Fruit fly (Drosophila melanogaster) whole organism, embryonic: ENCODE measurements around the gene parvin.

ENCODE experiments used
- CG11093 ChIP-seq: fragments of 200-800 bp; sonication (Bioruptor generic); IDR thresholded peaks from 3 replicates; pipeline ENCODE4 v1.3.6; 2022; ENCODE audit warnings: missing biosample characterization, missing genetic modification characterization
- CG11247 ChIP-seq: fragments of 200-800 bp; sonication (Bioruptor generic); IDR thresholded peaks from 2 replicates; pipeline ENCODE4 v1.3.6; 2022; ENCODE audit warnings: missing biosample characterization, missing genetic modification characterization
- CG14965 ChIP-seq: fragments of 200-800 bp; sonication (Bioruptor generic); optimal IDR thresholded peaks from 2 replicates; lab custom pipeline; 2016; ENCODE audit warnings: missing biosample characterization, missing genetic modification characterization, borderline replicate concordance
- CG15011 ChIP-seq: fragments of 200-800 bp; sonication (Bioruptor generic); optimal IDR thresholded peaks from 3 replicates; lab custom pipeline; 2018; ENCODE audit warnings: missing biosample characterization, mild to moderate bottlenecking, missing genetic modification characterization
- CG15073 ChIP-seq: fragments of 200-800 bp; sonication (Bioruptor generic); optimal IDR thresholded peaks from 2 replicates; lab custom pipeline; 2016; ENCODE audit warnings: missing biosample characterization, missing genetic modification characterization
- CG1602 ChIP-seq: fragments of 200-800 bp; sonication (Bioruptor generic); optimal IDR thresholded peaks from 3 replicates; lab custom pipeline; 2016; ENCODE audit warnings: missing biosample characterization, missing genetic modification characterization
- CG16863 ChIP-seq: fragments of 200-800 bp; sonication (Bioruptor generic); optimal IDR thresholded peaks from 3 replicates; lab custom pipeline; 2016; ENCODE audit warnings: missing biosample characterization, missing genetic modification characterization
- CG17186 ChIP-seq: fragments of 200-800 bp; sonication (Bioruptor generic); optimal IDR thresholded peaks from 3 replicates; lab custom pipeline; 2017; ENCODE audit warnings: missing biosample characterization, missing genetic modification reagents, missing genetic modification characterization
- CG17328 ChIP-seq: fragments of 200-800 bp; sonication (Bioruptor generic); IDR thresholded peaks from 2 replicates; pipeline ENCODE4 v1.3.6; 2022; ENCODE audit warnings: missing biosample characterization, missing genetic modification characterization
- CG17361 ChIP-seq: fragments of 200-800 bp; sonication (Bioruptor generic); IDR thresholded peaks from 3 replicates; pipeline ENCODE4 v1.3.6; 2022; ENCODE audit warnings: missing biosample characterization, missing genetic modification characterization
- CG17385 ChIP-seq: fragments of 200-800 bp; sonication (Bioruptor generic); optimal IDR thresholded peaks from 3 replicates; lab custom pipeline; 2018; ENCODE audit warnings: missing biosample characterization, mild to moderate bottlenecking, missing genetic modification characterization
- CG1832 ChIP-seq: fragments of 200-800 bp; sonication (Bioruptor generic); optimal IDR thresholded peaks from 2 replicates; lab custom pipeline; 2017; ENCODE audit warnings: missing biosample characterization, mild to moderate bottlenecking, missing genetic modification characterization, inconsistent platforms
- CG2202 ChIP-seq: fragments of 200-800 bp; sonication (Bioruptor generic); optimal IDR thresholded peaks from 2 replicates; lab custom pipeline; 2018; ENCODE audit warnings: missing biosample characterization, mild to moderate bottlenecking, missing genetic modification characterization
- CG2678 ChIP-seq: fragments of 200-800 bp; sonication (Bioruptor generic); optimal IDR thresholded peaks from 3 replicates; lab custom pipeline; 2019; ENCODE audit warnings: missing biosample characterization, mild to moderate bottlenecking, missing genetic modification characterization, moderate library complexity
- CG2712 ChIP-seq: fragments of 200-800 bp; optimal IDR thresholded peaks from 3 replicates; lab custom pipeline; 2019; ENCODE audit warnings: missing biosample characterization, mild to moderate bottlenecking, missing genetic modification characterization, moderate library complexity
- CG3065 ChIP-seq: fragments of 200-800 bp; sonication (Bioruptor generic); optimal IDR thresholded peaks from 2 replicates; lab custom pipeline; 2016; ENCODE audit warnings: missing biosample characterization, missing genetic modification characterization
- CG3726 ChIP-seq: fragments of 200-800 bp; sonication (Bioruptor generic); IDR thresholded peaks from 3 replicates; pipeline ENCODE4, ENCODE4 v1.3.6; 2022; ENCODE audit warnings: missing biosample characterization, missing genetic modification characterization
- CG3847 ChIP-seq: fragments of 200-800 bp; sonication (Bioruptor generic); IDR thresholded peaks from 2 replicates; pipeline ENCODE4 v1.3.6; 2022; ENCODE audit warnings: missing biosample characterization, missing genetic modification characterization
- CG7556 ChIP-seq: fragments of 200-800 bp; sonication (Bioruptor generic); optimal IDR thresholded peaks from 2 replicates; lab custom pipeline; 2017; ENCODE audit warnings: missing biosample characterization, mild to moderate bottlenecking, missing genetic modification characterization
- CG7786 ChIP-seq: fragments of 200-800 bp; sonication (Bioruptor generic); optimal IDR thresholded peaks from 2 replicates; lab custom pipeline; 2016; ENCODE audit warnings: missing biosample characterization, missing genetic modification characterization
- CG7839 ChIP-seq: fragments of 200-800 bp; sonication (Bioruptor generic); optimal IDR thresholded peaks from 3 replicates; lab custom pipeline; 2018; ENCODE audit warnings: missing biosample characterization, mild to moderate bottlenecking, missing genetic modification characterization, moderate library complexity
- CG9817 ChIP-seq: fragments of 200-800 bp; sonication (Bioruptor generic); optimal IDR thresholded peaks from 2 replicates; lab custom pipeline; 2018; ENCODE audit warnings: missing biosample characterization, mild to moderate bottlenecking, missing genetic modification characterization, moderate library complexity
- Fer3 ChIP-seq: fragments of 200-800 bp; sonication (Bioruptor generic); optimal IDR thresholded peaks from 2 replicates; lab custom pipeline; 2018; ENCODE audit warnings: missing biosample characterization, mild to moderate bottlenecking, missing genetic modification characterization, moderate library complexity
- Gsc ChIP-seq: fragments of 200-800 bp; sonication (Bioruptor generic); IDR thresholded peaks from 2 replicates; pipeline ENCODE4 v1.3.6; 2022; ENCODE audit warnings: missing biosample characterization, missing genetic modification characterization
- Gug ChIP-seq: fragments of 200-800 bp; sonication (Bioruptor generic); IDR thresholded peaks from 4 replicates; pipeline ENCODE4 v1.3.6; 2022; ENCODE audit warnings: missing biosample characterization, missing genetic modification characterization
- H2.0 ChIP-seq: fragments of 200-800 bp; sonication (Bioruptor generic); IDR thresholded peaks from 2 replicates; pipeline ENCODE4 v1.3.6; 2022; ENCODE audit warnings: missing biosample characterization, missing genetic modification characterization
- Hmx ChIP-seq: fragments of 200-800 bp; sonication (Bioruptor generic); optimal IDR thresholded peaks from 2 replicates; lab custom pipeline; 2016; ENCODE audit warnings: missing biosample characterization, missing genetic modification characterization
- Hr3 ChIP-seq: fragments of 200-800 bp; sonication (Bioruptor generic); optimal IDR thresholded peaks from 3 replicates; lab custom pipeline; 2016; ENCODE audit warnings: missing biosample characterization, missing genetic modification characterization
- Max ChIP-seq: fragments of 200-800 bp; sonication (Bioruptor generic); optimal IDR thresholded peaks from 2 replicates; lab custom pipeline; 2016; ENCODE audit warnings: missing biosample characterization, mild to moderate bottlenecking, missing genetic modification characterization
- Med ChIP-seq: fragments of 200-800 bp; sonication (Bioruptor generic); peaks from one replicate; lab custom pipeline; 2016; ENCODE audit warnings: missing biosample characterization, missing genetic modification characterization, mild to moderate bottlenecking, inconsistent platforms, moderate library complexity
- Oli ChIP-seq: fragments of 200-800 bp; sonication (Bioruptor generic); optimal IDR thresholded peaks from 2 replicates; lab custom pipeline; 2018; ENCODE audit warnings: missing biosample characterization, mild to moderate bottlenecking, missing genetic modification characterization, moderate library complexity
- Stat92E ChIP-seq, 3 experiments: fragments of >200 bp in 2 of 3; fragments of 200-800 bp in 1 of 3; sonication (Bioruptor generic) in 1 of 3; optimal IDR thresholded peaks; 2 replicates each; lab custom pipeline; 2017 to 2019; ENCODE audit warnings: missing biosample characterization in 3 of 3, missing genetic modification characterization in 3 of 3, mild to moderate bottlenecking in 1 of 3, moderate library complexity in 1 of 3
- Trl ChIP-seq, 3 experiments: fragments of >200 bp in 2 of 3; fragments of 200-800 bp in 1 of 3; sonication (Bioruptor generic) in 1 of 3; optimal IDR thresholded peaks; 2 replicates in 1 of 3; 3 replicates in 2 of 3; lab custom pipeline; 2016 to 2017; ENCODE audit warnings: missing biosample characterization in 1 of 3, missing genetic modification characterization in 1 of 3
- Xrp1 ChIP-seq: fragments of 200-800 bp; sonication (Bioruptor generic); IDR thresholded peaks from 2 replicates; pipeline ENCODE4 v1.3.6; 2022; ENCODE audit warnings: missing biosample characterization, missing genetic modification characterization
- chinmo ChIP-seq: fragments of 200-800 bp; sonication (Bioruptor generic); IDR thresholded peaks from 4 replicates; pipeline ENCODE4 v1.3.6; 2022; ENCODE audit warnings: missing biosample characterization, missing genetic modification characterization; ENCODE audit not compliant: partially characterized antibody
- ewg ChIP-seq: fragments of 200-800 bp; sonication (Bioruptor generic); optimal IDR thresholded peaks from 3 replicates; lab custom pipeline; 2017; ENCODE audit warnings: mild to moderate bottlenecking, missing biosample characterization, missing genetic modification reagents, missing genetic modification characterization
- exex ChIP-seq: fragments of 200-800 bp; sonication (Bioruptor generic); optimal IDR thresholded peaks from 4 replicates; lab custom pipeline; 2018; ENCODE audit warnings: missing biosample characterization, mild to moderate bottlenecking, missing genetic modification characterization, moderate library complexity
- gcm ChIP-seq: fragments of 200-800 bp; sonication (Bioruptor generic); optimal IDR thresholded peaks from 2 replicates; lab custom pipeline; 2019; ENCODE audit warnings: missing biosample characterization, mild to moderate bottlenecking, missing genetic modification characterization, moderate library complexity
- ken ChIP-seq: fragments of 200-800 bp; sonication (Bioruptor generic); IDR thresholded peaks from 3 replicates; pipeline ENCODE4 v1.3.6; 2022; ENCODE audit warnings: missing biosample characterization, missing genetic modification characterization
- lab ChIP-seq: fragments of 200-800 bp; sonication (Bioruptor generic); optimal IDR thresholded peaks from 3 replicates; lab custom pipeline; 2017; ENCODE audit warnings: missing biosample characterization, missing genetic modification characterization, mild to moderate bottlenecking, moderate library complexity, missing genetic modification reagents
- lilli ChIP-seq: fragments of 200-800 bp; sonication (Bioruptor generic); optimal IDR thresholded peaks from 3 replicates; lab custom pipeline; 2016; ENCODE audit warnings: missing biosample characterization, missing genetic modification characterization
- nerfin-1 ChIP-seq: fragments of 200-800 bp; sonication (Bioruptor generic); optimal IDR thresholded peaks from 3 replicates; lab custom pipeline; 2019; ENCODE audit warnings: missing biosample characterization, mild to moderate bottlenecking, missing genetic modification characterization, moderate library complexity
- odd ChIP-seq: fragments of 200-800 bp; sonication (Bioruptor generic); optimal IDR thresholded peaks from 2 replicates; lab custom pipeline; 2017; ENCODE audit warnings: missing biosample characterization, mild to moderate bottlenecking, missing genetic modification characterization
- pita ChIP-seq: fragments of 200-800 bp; sonication (Bioruptor generic); optimal IDR thresholded peaks from 2 replicates; lab custom pipeline; 2017; ENCODE audit warnings: missing biosample characterization, mild to moderate bottlenecking, missing genetic modification characterization
- prd ChIP-seq, 3 experiments: fragments of >200 bp in 2 of 3; fragments of 200-800 bp in 1 of 3; sonication (Bioruptor generic) in 1 of 3; optimal IDR thresholded peaks in 2 of 3; IDR thresholded peaks in 1 of 3; 2 replicates in 2 of 3; 3 replicates in 1 of 3; pipeline versions ENCODE4 v1.3.6 to Lab custom; 2017 to 2022; ENCODE audit warnings: missing biosample characterization in 1 of 3, missing genetic modification characterization in 1 of 3
- slbo ChIP-seq: fragments of 200-800 bp; sonication (Bioruptor generic); IDR thresholded peaks from 2 replicates; pipeline ENCODE4 v1.3.6; 2022; ENCODE audit warnings: missing biosample characterization, missing genetic modification characterization
- toy ChIP-seq: fragments of 200-800 bp; sonication (Bioruptor generic); IDR thresholded peaks from 2 replicates; pipeline ENCODE4 v1.3.6; 2022; ENCODE audit warnings: missing biosample characterization, missing genetic modification characterization
- zen2 ChIP-seq: fragments of 200-800 bp; sonication (Bioruptor generic); IDR thresholded peaks from 3 replicates; pipeline ENCODE4 v1.3.6; 2022; ENCODE audit warnings: missing biosample characterization, missing genetic modification characterization; ENCODE audit not compliant: partially characterized antibody
- zfh1 ChIP-seq: fragments of 200-800 bp; sonication (Bioruptor generic); IDR thresholded peaks from 3 replicates; pipeline ENCODE4 v1.3.6; 2022; ENCODE audit warnings: missing biosample characterization, missing genetic modification characterization

Gene parvin

dm6 chrX:19763440-19764002, 17.7 kb downstream of the parvin start (continued):
- TF ChIP-seq CG17328 (GFP tag; lab: Robert Waterston, UW), result peak; percentile 18; the same call in 1 of the 2 replicates
- no peak for TF ChIP-seq zfh1
- no peak for TF ChIP-seq CG3726
- TF ChIP-seq CG9817 (tag; lab: Kevin White, UChicago), result no peak
- TF ChIP-seq H2.0, result no peak
- peak; percentile 31 for TF ChIP-seq CG7839 (tag; lab: Kevin White, UChicago)
- TF ChIP-seq zen2 (GFP tag; lab: Robert Waterston, UW), result no peak
- no peak for TF ChIP-seq CG14965 (GFP tag; lab: Kevin White, UChicago)
- no peak for TF ChIP-seq CG17186 (GFP tag; lab: Kevin White, UChicago)
- no peak for TF ChIP-seq Fer3 (tag; lab: Kevin White, UChicago)
- no peak for TF ChIP-seq nerfin-1 (tag; lab: Kevin White, UChicago)
- TF ChIP-seq pita (GFP tag; lab: Kevin White, UChicago), result no peak
- 0 out of 4 replicates have a peak, but pooled peaks have one; percentile 3 for TF ChIP-seq Gug (GFP tag; lab: Robert Waterston, UW)
- TF ChIP-seq CG3065, result no peak
- no peak for TF ChIP-seq CG2202
- no peak for TF ChIP-seq CG16863 (GFP tag; lab: Kevin White, UChicago)
- TF ChIP-seq CG7786 (GFP tag; lab: Kevin White, UChicago), result no peak
- no peak for TF ChIP-seq Hmx (GFP tag; lab: Kevin White, UChicago)
- no peak for TF ChIP-seq CG17361
- TF ChIP-seq exex, result no peak
- TF ChIP-seq CG3847, result no peak
- no peak for TF ChIP-seq CG1602 (GFP tag; lab: Kevin White, UChicago)
- peak; percentile 32 for TF ChIP-seq lilli (GFP tag; lab: Kevin White, UChicago)
- TF ChIP-seq CG11247 (GFP tag; lab: Robert Waterston, UW), result no peak
- no peak for TF ChIP-seq CG1832 (GFP tag; lab: Kevin White, UChicago)
- TF ChIP-seq ewg, result no peak
- no peak for TF ChIP-seq odd
- TF ChIP-seq CG15073 (GFP tag; lab: Kevin White, UChicago), result no peak
- no peak for TF ChIP-seq Oli
- TF ChIP-seq CG2678 (tag; lab: Kevin White, UChicago), result peak; percentile 31
- peak; percentile 45; the same call in 1 of the 2 replicates for TF ChIP-seq slbo (GFP tag; lab: Robert Waterston, UW)
- no peak for TF ChIP-seq CG11093
- no peak for TF ChIP-seq prd (optimal IDR thresholded peaks at IDR 0.05; lab: Kevin White, UChicago)
- TF ChIP-seq prd (GFP tag; IDR thresholded peaks at IDR 0.05; lab: Robert Waterston, UW), result peak; percentile 39; the same call in 2 of the 3 replicates
- TF ChIP-seq toy (GFP tag; lab: Robert Waterston, UW), result no peak
- peak; percentile 84 for TF ChIP-seq Med (GFP tag; lab: Kevin White, UChicago)
- TF ChIP-seq Hr3 (GFP tag; lab: Kevin White, UChicago), result no peak
- TF ChIP-seq ken (GFP tag; lab: Robert Waterston, UW), result no peak
- peak; percentile 6 for TF ChIP-seq CG2712
- TF ChIP-seq Gsc (GFP tag; lab: Robert Waterston, UW), result no peak
- peak; percentile 40; the same call in 1 of the 2 replicates for TF ChIP-seq Xrp1 (GFP tag; lab: Robert Waterston, UW)
- TF ChIP-seq CG7556 (GFP tag; lab: Kevin White, UChicago), result peak; percentile 52
- TF ChIP-seq Trl (optimal IDR thresholded peaks at IDR 0.05; lab: Kevin White, UChicago), result no peak
- peak; percentile 15 for TF ChIP-seq Trl (GFP tag; optimal IDR thresholded peaks at IDR 0.05; lab: Kevin White, UChicago)
- TF ChIP-seq lab, result peak; percentile 25
- TF ChIP-seq CG15011 (GFP tag; lab: Kevin White, UChicago), result no peak
- no peak for TF ChIP-seq gcm (GFP tag; lab: Kevin White, UChicago)
- TF ChIP-seq Stat92E (GFP tag; optimal IDR thresholded peaks at IDR 0.05; lab: Kevin White, UChicago), result no peak
- TF ChIP-seq CG17385 (GFP tag; lab: Kevin White, UChicago), result peak; percentile 13
- no peak for TF ChIP-seq chinmo (GFP tag; lab: Robert Waterston, UW)
- no peak for TF ChIP-seq Max (GFP tag; lab: Kevin White, UChicago)
